Worm (Caenorhabditis elegans): ENCODE measurements around the gene Y56A3A.31.

Gene Y56A3A.31

DNA sequence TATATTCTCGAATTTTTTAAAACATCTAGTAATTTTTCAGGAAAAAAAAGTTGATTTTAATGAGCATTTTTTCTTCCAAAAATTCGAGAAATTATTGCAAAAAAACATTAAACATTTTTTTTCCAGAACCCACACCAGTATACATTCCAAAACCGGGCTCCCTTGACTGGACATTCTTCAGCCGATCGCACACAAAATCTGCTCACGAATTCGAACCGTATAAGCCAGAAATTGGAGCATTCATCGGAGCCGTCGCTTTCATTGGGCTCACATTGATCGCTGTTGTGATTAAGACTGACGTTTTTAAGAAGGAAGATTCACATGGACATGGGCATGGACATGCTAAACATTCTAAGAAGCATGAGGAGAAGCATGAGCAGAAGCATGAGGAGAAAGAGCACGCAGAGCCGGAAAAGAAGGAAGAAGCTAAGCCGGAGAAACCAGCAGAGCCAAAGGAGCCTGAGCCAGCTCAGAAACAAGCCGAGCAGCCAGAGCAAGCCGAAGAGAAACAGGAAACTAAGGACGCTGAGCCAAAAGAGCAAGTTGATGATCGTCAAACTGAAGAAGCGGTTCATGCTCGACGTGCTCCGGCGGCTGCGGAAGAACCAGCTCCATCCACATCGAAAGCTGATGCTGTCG, 17.5 kb downstream of the Y56A3A.31 start:
- TF ChIP-seq fkh-10 (GFP tag; optimal IDR thresholded peaks at IDR 0.05) (no peak), eor-1 (tag; optimal IDR thresholded peaks at IDR 0.05) (no peak), nfya-1 (tag; optimal IDR thresholded peaks at IDR 0.05; ENCODE audit: insufficient read depth) (no peak), nhr-77 (tag; optimal IDR thresholded peaks at IDR 0.05) (no peak)

DNA sequence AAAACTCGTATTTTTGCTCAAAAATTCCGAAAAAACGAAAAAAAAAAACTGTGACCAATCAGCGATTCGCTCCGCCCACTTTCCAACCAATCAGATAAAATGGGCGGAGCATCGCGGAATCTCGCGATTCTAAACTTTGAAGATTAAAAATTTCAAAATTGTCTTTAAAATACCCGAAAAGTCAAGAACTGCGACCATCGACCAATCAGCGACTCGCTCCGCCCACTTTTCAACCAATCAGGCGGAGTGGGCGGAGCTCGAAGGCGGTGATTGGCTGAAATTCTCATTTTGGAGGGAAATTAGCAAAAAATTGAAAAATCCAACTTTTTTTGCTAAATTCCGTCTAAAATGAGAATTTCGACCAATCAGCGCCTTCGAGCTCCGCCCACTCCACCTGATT, 21.5 kb downstream of the Y56A3A.31 start:
- TF ChIP-seq nfya-1 (tag; optimal IDR thresholded peaks at IDR 0.05; ENCODE audit: insufficient read depth) = peak; percentile 59
- TF ChIP-seq nhr-28 (tag; optimal IDR thresholded peaks at IDR 0.05) = no peak

DNA sequence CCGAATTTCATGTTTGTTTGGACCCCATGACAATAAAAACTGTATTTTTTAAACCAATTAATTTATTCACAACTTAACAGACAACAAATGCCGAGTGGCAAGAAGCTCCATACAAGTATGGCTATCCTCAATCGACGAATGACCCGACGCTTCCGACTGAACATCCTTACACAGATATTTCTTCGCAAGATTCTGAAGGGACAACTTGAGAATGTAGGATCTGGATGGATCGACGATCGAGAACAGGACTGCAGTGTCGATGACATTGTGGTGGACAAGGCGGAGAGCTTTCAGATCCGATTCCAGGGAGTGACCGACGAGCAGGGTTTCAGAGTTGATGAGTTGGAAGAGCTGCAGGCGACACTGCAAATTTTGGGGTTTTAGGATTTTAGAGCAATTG, 25.3 kb downstream of the Y56A3A.31 start:
- TF ChIP-seq ztf-11 (tag; optimal IDR thresholded peaks at IDR 0.05) (no peak), ceh-9 (tag; optimal IDR thresholded peaks at IDR 0.05) (no peak), pqm-1 (tag; optimal IDR thresholded peaks at IDR 0.05) (no peak), ztf-4 (tag; optimal IDR thresholded peaks at IDR 0.05) (no peak), zag-1 (tag; optimal IDR thresholded peaks at IDR 0.05) (no peak), daf-12 (tag; optimal IDR thresholded peaks at IDR 0.05) (no peak)

DNA sequence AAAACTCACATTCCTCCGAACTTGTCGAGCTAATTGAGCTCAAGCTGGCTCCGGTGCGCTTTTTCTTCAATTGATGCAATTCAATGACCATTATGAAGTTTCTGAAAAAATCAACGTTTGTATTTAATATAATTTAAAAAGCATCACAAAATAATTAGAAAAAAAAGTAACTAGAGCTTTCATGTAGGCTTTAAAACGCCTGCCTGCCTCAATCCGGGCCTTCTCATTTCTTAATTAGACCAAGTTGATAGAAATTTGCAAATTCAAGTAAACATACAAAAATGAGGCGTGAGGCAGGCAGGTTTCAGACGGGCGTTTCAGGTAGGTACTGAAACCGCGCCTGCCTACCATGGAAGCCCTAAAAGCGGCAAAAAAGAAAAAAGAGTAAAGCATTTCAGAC, 28.6 kb downstream of the Y56A3A.31 start, which contains the start of gene Y56A3A.33:
Gene Y56A3A.33 (minus strand): TSS at position 101 of the 400 bp plus-strand sequence.
- TF ChIP-seq hmg-11 (tag; optimal IDR thresholded peaks at IDR 0.05) (no peak), elt-3 (tag; optimal IDR thresholded peaks at IDR 0.05) (no peak), zag-1 (tag; optimal IDR thresholded peaks at IDR 0.05) (no peak), eor-1 (tag; optimal IDR thresholded peaks at IDR 0.05) (no peak), ama-1 (optimal IDR thresholded peaks at IDR 0.05) (no peak), pqm-1 (tag; optimal IDR thresholded peaks at IDR 0.05) (no peak), nhr-28 (tag; optimal IDR thresholded peaks at IDR 0.05) (no peak), nfya-1 (tag; optimal IDR thresholded peaks at IDR 0.05; ENCODE audit: insufficient read depth) (no peak), jun-1 (tag; optimal IDR thresholded peaks at IDR 0.05) (no peak), mml-1 (tag; optimal IDR thresholded peaks at IDR 0.05) (no peak), ceh-16 (tag; optimal IDR thresholded peaks at IDR 0.05) (no peak), nhr-77 (tag; optimal IDR thresholded peaks at IDR 0.05) (no peak), pha-4 (tag; optimal IDR thresholded peaks at IDR 0.05) (no peak), daf-12 (tag; optimal IDR thresholded peaks at IDR 0.05) (no peak), lin-15B (tag; optimal IDR thresholded peaks at IDR 0.05) (no peak)

DNA sequence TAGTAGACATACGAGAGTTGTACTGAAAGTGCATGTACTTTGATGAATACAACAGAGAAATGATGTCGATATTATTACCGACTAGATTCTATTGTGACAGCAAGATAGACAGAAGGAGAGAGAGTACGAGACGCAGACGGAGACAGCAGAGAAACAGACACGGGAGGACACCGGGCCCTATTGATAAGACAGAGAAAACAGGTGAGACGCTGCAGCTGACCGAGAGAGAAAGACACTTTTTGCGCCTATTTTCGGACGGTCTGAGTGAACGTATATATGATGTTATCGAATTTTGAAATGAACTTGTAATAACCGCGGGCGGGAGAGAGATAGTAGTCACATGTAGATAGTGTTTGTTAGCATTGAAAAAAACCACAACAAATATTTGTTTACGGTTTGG, 29.0 kb downstream of the Y56A3A.31 start:
- peak; percentile 89 for TF ChIP-seq pha-4 (tag; optimal IDR thresholded peaks at IDR 0.05)
- no peak for TF ChIP-seq R02D3.7 (tag; optimal IDR thresholded peaks at IDR 0.05)
- peak; percentile 56 for TF ChIP-seq lin-15B (tag; optimal IDR thresholded peaks at IDR 0.05)
- peak; percentile 69 for TF ChIP-seq nhr-23 (tag; optimal IDR thresholded peaks at IDR 0.05)
- no peak for TF ChIP-seq nhr-28 (tag; optimal IDR thresholded peaks at IDR 0.05)
- TF ChIP-seq eor-1 (tag; optimal IDR thresholded peaks at IDR 0.05) = no peak
- peak; percentile 60 for TF ChIP-seq nhr-25 (tag; optimal IDR thresholded peaks at IDR 0.05)
- peak; percentile 63 for TF ChIP-seq nfya-1 (tag; optimal IDR thresholded peaks at IDR 0.05; ENCODE audit: insufficient read depth)
- TF ChIP-seq elt-2 (tag; optimal IDR thresholded peaks at IDR 0.05) = peak; percentile 93
- TF ChIP-seq nhr-11 (tag; optimal IDR thresholded peaks at IDR 0.05) = no peak
- TF ChIP-seq nhr-43 (tag; optimal IDR thresholded peaks at IDR 0.05; ENCODE audit: poor library complexity, severe bottlenecking) = no peak
- peak; percentile 9 for TF ChIP-seq hmg-11 (tag; optimal IDR thresholded peaks at IDR 0.05)
- no peak for TF ChIP-seq ama-1 (optimal IDR thresholded peaks at IDR 0.05)
- TF ChIP-seq nhr-76 (tag; optimal IDR thresholded peaks at IDR 0.05) = no peak
- peak; percentile 37 for TF ChIP-seq unc-62 (GFP tag; optimal IDR thresholded peaks at IDR 0.05)
- no peak for TF ChIP-seq egl-27 (tag; optimal IDR thresholded peaks at IDR 0.05)
- TF ChIP-seq pqm-1 (tag; optimal IDR thresholded peaks at IDR 0.05) = peak; percentile 89
- peak; percentile 90 for TF ChIP-seq jun-1 (tag; optimal IDR thresholded peaks at IDR 0.05)
- TF ChIP-seq snpc-4 (tag; optimal IDR thresholded peaks at IDR 0.05) = peak; percentile 17
- no peak for TF ChIP-seq mml-1 (tag; optimal IDR thresholded peaks at IDR 0.05)
- no peak for TF ChIP-seq nhr-237 (tag; optimal IDR thresholded peaks at IDR 0.05)
- peak; percentile 63 for TF ChIP-seq ceh-28 (tag; optimal IDR thresholded peaks at IDR 0.05)
- TF ChIP-seq elt-3 (tag; optimal IDR thresholded peaks at IDR 0.05) = peak in 1 of 3 experiments; percentile 48
- TF ChIP-seq aly-2 (tag; optimal IDR thresholded peaks at IDR 0.05) = no peak

Measured in whole organism, L3 larva.